Fruit fly (Drosophila melanogaster) whole organism, wandering third instar larva: ENCODE measurements around the gene BBS8.

Experiments used
- Abd-B ChIP-seq: fragments of >200 bp; optimal IDR thresholded peaks from 2 replicates; lab custom pipeline; 2017; ENCODE audit warnings: missing biosample characterization, missing genetic modification characterization
- CG32264 ChIP-seq: fragments of 200-800 bp; sonication (Bioruptor generic); optimal IDR thresholded peaks from 2 replicates; lab custom pipeline; 2016; ENCODE audit warnings: missing biosample characterization, missing genetic modification characterization
- CG9705 ChIP-seq: fragments of 200-800 bp; sonication (Bioruptor generic); optimal IDR thresholded peaks from 2 replicates; lab custom pipeline; 2018; ENCODE audit warnings: missing biosample characterization, mild to moderate bottlenecking, missing genetic modification characterization
- CrebA ChIP-seq: fragments of 200-800 bp; sonication (Bioruptor generic); optimal IDR thresholded peaks from 2 replicates; lab custom pipeline; 2016; ENCODE audit warnings: missing biosample characterization, mild to moderate bottlenecking, missing genetic modification characterization, borderline replicate concordance
- Dfd ChIP-seq: fragments of >200 bp; optimal IDR thresholded peaks from 2 replicates; lab custom pipeline; 2017; ENCODE audit warnings: missing biosample characterization, missing genetic modification characterization
- Dif ChIP-seq: fragments of 200-275, 200-300 bp; sonication (Bioruptor generic); optimal IDR thresholded peaks from 2 replicates; lab custom pipeline; 2018; ENCODE audit warnings: missing biosample characterization, missing genetic modification characterization; ENCODE audit not compliant: partially characterized antibody
- GATAd ChIP-seq: sonication (Bioruptor generic); optimal IDR thresholded peaks from 2 replicates; lab custom pipeline; 2016; ENCODE audit warnings: missing biosample characterization, missing genetic modification characterization
- HLH106 ChIP-seq: fragments of 200-800 bp; optimal IDR thresholded peaks from 3 replicates; lab custom pipeline; 2019; ENCODE audit warnings: missing biosample characterization, mild to moderate bottlenecking, missing genetic modification characterization, moderate library complexity
- Hnf4 ChIP-seq: fragments of 200-800 bp; sonication (Bioruptor generic); optimal IDR thresholded peaks from 2 replicates; lab custom pipeline; 2016; ENCODE audit warnings: missing biosample characterization, mild to moderate bottlenecking, missing genetic modification characterization
- Hr78 ChIP-seq: fragments of >200 bp; optimal IDR thresholded peaks from 2 replicates; lab custom pipeline; 2017; ENCODE audit warnings: missing biosample characterization, missing genetic modification characterization
- Hr83 ChIP-seq: fragments of 200-300 bp; sonication (Bioruptor generic); optimal IDR thresholded peaks from 2 replicates; lab custom pipeline; 2016; ENCODE audit warnings: missing biosample characterization, mild to moderate bottlenecking, missing genetic modification characterization, moderate library complexity; ENCODE audit not compliant: poor library complexity, severe bottlenecking
- Jra ChIP-seq: sonication (Bioruptor generic); optimal IDR thresholded peaks from 2 replicates; lab custom pipeline; 2016; ENCODE audit warnings: missing biosample characterization, missing genetic modification characterization
- Mio ChIP-seq: sonication (Bioruptor generic); optimal IDR thresholded peaks from 2 replicates; lab custom pipeline; 2016; ENCODE audit warnings: missing biosample characterization, missing genetic modification characterization
- Myc ChIP-seq: fragments of >200 bp; optimal IDR thresholded peaks from 2 replicates; lab custom pipeline; 2017
- N ChIP-seq: fragments of >200 bp; optimal IDR thresholded peaks from 2 replicates; lab custom pipeline; 2018; ENCODE audit warnings: missing biosample characterization, missing external identifiers, missing genetic modification characterization
- OdsH ChIP-seq: fragments of 200-800 bp; sonication (Bioruptor generic); optimal IDR thresholded peaks from 2 replicates; lab custom pipeline; 2016; ENCODE audit warnings: missing biosample characterization, mild to moderate bottlenecking, missing genetic modification characterization
- Rel ChIP-seq, 2 experiments: fragments of 200-800 bp; sonication (Bioruptor generic) in 1 of 2; optimal IDR thresholded peaks; 2 replicates in 1 of 2; 3 replicates in 1 of 2; lab custom pipeline; 2016 to 2019; ENCODE audit warnings: mild to moderate bottlenecking in 2 of 2, missing biosample characterization in 2 of 2, missing genetic modification characterization in 2 of 2, moderate library complexity in 1 of 2
- Sp1 ChIP-seq: fragments of 200-800 bp; sonication (Bioruptor generic); optimal IDR thresholded peaks from 3 replicates; lab custom pipeline; 2019; ENCODE audit warnings: missing biosample characterization, mild to moderate bottlenecking, missing genetic modification characterization, moderate library complexity
- Vsx2 ChIP-seq: fragments of 200-300, 225-300 bp; sonication (Bioruptor generic); optimal IDR thresholded peaks from 2 replicates; lab custom pipeline; 2018; ENCODE audit warnings: missing biosample characterization, missing genetic modification characterization; ENCODE audit not compliant: partially characterized antibody
- br ChIP-seq: fragments of 200-800 bp; sonication (Bioruptor generic); optimal IDR thresholded peaks from 2 replicates; lab custom pipeline; 2016; ENCODE audit warnings: missing biosample characterization, missing genetic modification characterization
- brk ChIP-seq: fragments of 200-800 bp; sonication (Bioruptor generic); optimal IDR thresholded peaks from 2 replicates; lab custom pipeline; 2016; ENCODE audit warnings: missing biosample characterization, mild to moderate bottlenecking, missing genetic modification characterization
- dl ChIP-seq, 2 experiments: fragments of 175-275, 200-275 bp in 1 of 2; fragments of 200-275 bp in 1 of 2; sonication (Bioruptor generic); optimal IDR thresholded peaks; lab custom pipeline; 2018; ENCODE audit warnings: mild to moderate bottlenecking in 2 of 2, missing biosample characterization in 2 of 2, missing genetic modification characterization in 2 of 2, moderate library complexity in 2 of 2; ENCODE audit not compliant: partially characterized antibody in 2 of 2, insufficient read depth in 1 of 2
- dmrt93B ChIP-seq: fragments of 200-800 bp; sonication (Bioruptor generic); optimal IDR thresholded peaks from 2 replicates; lab custom pipeline; 2018; ENCODE audit warnings: missing biosample characterization, mild to moderate bottlenecking, missing genetic modification characterization
- dsf ChIP-seq: sonication (Bioruptor generic); optimal IDR thresholded peaks from 2 replicates; lab custom pipeline; 2016; ENCODE audit warnings: missing biosample characterization, missing genetic modification characterization, borderline replicate concordance
- ey ChIP-seq: fragments of 200-800 bp; sonication (Bioruptor generic); optimal IDR thresholded peaks from 2 replicates; lab custom pipeline; 2016; ENCODE audit warnings: missing biosample characterization, missing genetic modification characterization
- foxo ChIP-seq, 2 experiments: fragments of 200-800 bp; sonication (Bioruptor generic); optimal IDR thresholded peaks; 2 replicates in 1 of 2; 3 replicates in 1 of 2; lab custom pipeline; 2016 to 2017; ENCODE audit warnings: missing biosample characterization in 2 of 2, missing genetic modification characterization in 2 of 2
- fru ChIP-seq: fragments of 200-800 bp; sonication (Bioruptor generic); optimal IDR thresholded peaks from 3 replicates; lab custom pipeline; 2016; ENCODE audit warnings: missing biosample characterization, mild to moderate bottlenecking, missing genetic modification characterization
- h ChIP-seq: fragments of 200-800 bp; sonication (Bioruptor generic); optimal IDR thresholded peaks from 3 replicates; lab custom pipeline; 2016; ENCODE audit warnings: missing biosample characterization, mild to moderate bottlenecking, missing genetic modification characterization
- jim ChIP-seq: fragments of 175-275, 200-325 bp; sonication (Bioruptor generic); optimal IDR thresholded peaks from 2 replicates; lab custom pipeline; 2016; ENCODE audit warnings: missing biosample characterization, mild to moderate bottlenecking, missing genetic modification characterization
- lola ChIP-seq: fragments of >200 bp; optimal IDR thresholded peaks from 2 replicates; lab custom pipeline; 2017; ENCODE audit warnings: missing biosample characterization, missing genetic modification characterization
- pan ChIP-seq: fragments of >200 bp; optimal IDR thresholded peaks from 2 replicates; lab custom pipeline; 2017
- psq ChIP-seq: fragments of 200-800 bp; sonication (Bioruptor generic); optimal IDR thresholded peaks from 3 replicates; lab custom pipeline; 2017; ENCODE audit warnings: missing biosample characterization, mild to moderate bottlenecking, missing genetic modification characterization, moderate library complexity
- rgr ChIP-seq: fragments of 200-800 bp; sonication (Bioruptor generic); optimal IDR thresholded peaks from 3 replicates; lab custom pipeline; 2016; ENCODE audit warnings: missing biosample characterization, mild to moderate bottlenecking, missing genetic modification characterization
- sage ChIP-seq: fragments of 200-800 bp; sonication (Bioruptor generic); optimal IDR thresholded peaks from 2 replicates; lab custom pipeline; 2016; ENCODE audit warnings: missing biosample characterization, mild to moderate bottlenecking, missing genetic modification characterization
- sv ChIP-seq: fragments of 200-800 bp; sonication (Bioruptor generic); optimal IDR thresholded peaks from 3 replicates; lab custom pipeline; 2016; ENCODE audit warnings: missing biosample characterization, missing genetic modification characterization
- tai ChIP-seq: sonication (Bioruptor generic); optimal IDR thresholded peaks from 2 replicates; lab custom pipeline; 2016; ENCODE audit warnings: missing biosample characterization, missing genetic modification characterization
- usp ChIP-seq: fragments of >200 bp; optimal IDR thresholded peaks from 2 replicates; lab custom pipeline; 2017; ENCODE audit warnings: missing biosample characterization, missing genetic modification characterization
- woc ChIP-seq: sonication (Bioruptor generic); optimal IDR thresholded peaks from 2 replicates; lab custom pipeline; 2016; ENCODE audit warnings: missing biosample characterization, mild to moderate bottlenecking, missing genetic modification characterization

BBS8 gene

dm6 chr2L:437498-437897, 14.8 kb downstream of the BBS8 start:
- TF ChIP-seq N (no peak), Jra (GFP tag; lab: Kevin White, UChicago) (no peak), Hnf4 (GFP tag; lab: Kevin White, UChicago) (no peak), dmrt93B (GFP tag; lab: Kevin White, UChicago) (no peak), Dfd (GFP tag; lab: Kevin White, UChicago) (no peak), dl (GFP tag; optimal IDR thresholded peaks at IDR 0.05; lab: Kevin White, UChicago; ENCODE audit: insufficient read depth in 1 of 2, partially characterized antibody in 2 of 2) (no peak), psq (GFP tag; lab: Kevin White, UChicago) (no peak), Sp1 (GFP tag; lab: Kevin White, UChicago) (no peak), ey (GFP tag; lab: Kevin White, UChicago) (no peak), HLH106 (no peak), rgr (GFP tag; lab: Kevin White, UChicago) (no peak), CG32264 (no peak), Dif (GFP tag; lab: Kevin White, UChicago) (no peak), CrebA (GFP tag; lab: Kevin White, UChicago) (no peak), sage (no peak)
- TF ChIP-seq, all 38 proteins: peak for 0

- no peak for TF ChIP-seq N
- TF ChIP-seq Dif (GFP tag; lab: Kevin White, UChicago) = no peak
- TF ChIP-seq CG32264 = peak; percentile 80
- peak; percentile 90 for TF ChIP-seq OdsH (GFP tag; lab: Kevin White, UChicago)
- peak; percentile 89 for TF ChIP-seq rgr (GFP tag; lab: Kevin White, UChicago)
- peak; percentile 80 for TF ChIP-seq dsf (GFP tag; lab: Kevin White, UChicago)
- no peak for TF ChIP-seq Mio
- TF ChIP-seq Jra (GFP tag; lab: Kevin White, UChicago) = peak; percentile 82
- no peak for TF ChIP-seq Hr78
- peak; percentile 99 for TF ChIP-seq woc (GFP tag; lab: Kevin White, UChicago)
- peak; percentile 51 for TF ChIP-seq Rel (GFP tag; optimal IDR thresholded peaks at IDR 0.05; lab: Kevin White, UChicago)
- peak; percentile 60 for TF ChIP-seq Rel (tag; optimal IDR thresholded peaks at IDR 0.05; lab: Kevin White, UChicago)
- no peak for TF ChIP-seq Vsx2
- peak; percentile 92 for TF ChIP-seq br (GFP tag; lab: Kevin White, UChicago)
- TF ChIP-seq CG9705 (GFP tag; lab: Kevin White, UChicago) = peak; percentile 85
- no peak for TF ChIP-seq Hr83 (GFP tag; lab: Kevin White, UChicago)
- TF ChIP-seq usp = no peak
- peak; percentile 76 for TF ChIP-seq sage
- peak; percentile 80 for TF ChIP-seq dmrt93B (GFP tag; lab: Kevin White, UChicago)
- TF ChIP-seq GATAd (GFP tag; lab: Kevin White, UChicago) = peak; percentile 10
- TF ChIP-seq h (GFP tag; lab: Kevin White, UChicago) = peak; percentile 92
- TF ChIP-seq sv = no peak
- no peak for TF ChIP-seq Myc (lab: Kevin White, UChicago)
- TF ChIP-seq CrebA (GFP tag; lab: Kevin White, UChicago) = peak; percentile 72
- no peak for TF ChIP-seq jim (GFP tag; lab: Kevin White, UChicago)
- TF ChIP-seq lola (GFP tag; lab: Kevin White, UChicago) = no peak
- peak; percentile 92 for TF ChIP-seq Sp1 (GFP tag; lab: Kevin White, UChicago)
- TF ChIP-seq fru (GFP tag; lab: Kevin White, UChicago) = peak; percentile 92
- peak; percentile 90 for TF ChIP-seq tai (GFP tag; lab: Kevin White, UChicago)
- peak; percentile 90 for TF ChIP-seq Hnf4 (GFP tag; lab: Kevin White, UChicago)
- TF ChIP-seq Dfd (GFP tag; lab: Kevin White, UChicago) = no peak
- TF ChIP-seq Abd-B (GFP tag; lab: Kevin White, UChicago) = no peak
- TF ChIP-seq foxo (GFP tag; optimal IDR thresholded peaks at IDR 0.05; lab: Kevin White, UChicago) = peak; percentile 16 to 92
- TF ChIP-seq HLH106 = peak; percentile 94
- TF ChIP-seq dl (GFP tag; optimal IDR thresholded peaks at IDR 0.05; lab: Kevin White, UChicago; ENCODE audit: insufficient read depth in 1 of 2, partially characterized antibody in 2 of 2) = no peak
- peak; percentile 94 for TF ChIP-seq psq (GFP tag; lab: Kevin White, UChicago)
- TF ChIP-seq pan = no peak
- TF ChIP-seq ey (GFP tag; lab: Kevin White, UChicago) = peak; percentile 91
- peak; percentile 91 for TF ChIP-seq brk
These were observed 16.7 kb downstream of the BBS8 start for dm6 chr2L:439339-439738.
